Fruit fly (Drosophila melanogaster) whole organism, embryonic: ENCODE measurements around the gene tex.

Source experiments
- B-H1 ChIP-seq: fragments of 200-800 bp; sonication (Bioruptor generic); IDR thresholded peaks from 3 replicates; pipeline ENCODE4 v1.3.6; 2022; ENCODE audit warnings: missing biosample characterization, missing genetic modification characterization
- CG10366 ChIP-seq: fragments of 200-800 bp; sonication (Bioruptor generic); IDR thresholded peaks from 2 replicates; pipeline ENCODE4 v1.3.6; 2022; ENCODE audit warnings: missing biosample characterization, missing genetic modification characterization
- CG10462 ChIP-seq: fragments of 200-800 bp; sonication (Bioruptor generic); optimal IDR thresholded peaks from 2 replicates; lab custom pipeline; 2016; ENCODE audit warnings: missing biosample characterization, missing genetic modification characterization
- CG12942 ChIP-seq: fragments of 200-800 bp; sonication (Bioruptor generic); optimal IDR thresholded peaks from 3 replicates; lab custom pipeline; 2016; ENCODE audit warnings: missing biosample characterization, missing genetic modification characterization
- CG13123 ChIP-seq: fragments of 200-800 bp; sonication (Bioruptor generic); optimal IDR thresholded peaks from 2 replicates; lab custom pipeline; 2016; ENCODE audit warnings: missing biosample characterization, missing genetic modification characterization
- CG13424 ChIP-seq: fragments of 200-800 bp; sonication (Bioruptor generic); optimal IDR thresholded peaks from 2 replicates; lab custom pipeline; 2019; ENCODE audit warnings: missing biosample characterization, mild to moderate bottlenecking, missing genetic modification characterization, moderate library complexity
- CG13775 ChIP-seq: fragments of 200-800 bp; sonication (Bioruptor generic); optimal IDR thresholded peaks from 3 replicates; lab custom pipeline; 2017; ENCODE audit warnings: missing biosample characterization, mild to moderate bottlenecking, missing genetic modification characterization
- CG14050 ChIP-seq: fragments of 200-800 bp; sonication (Bioruptor generic); IDR thresholded peaks from 3 replicates; pipeline ENCODE4 v1.3.6; 2022; ENCODE audit warnings: missing biosample characterization, missing genetic modification characterization
- CG15601 ChIP-seq: fragments of 200-800 bp; sonication (Bioruptor generic); optimal IDR thresholded peaks from 3 replicates; lab custom pipeline; 2019; ENCODE audit warnings: missing biosample characterization, mild to moderate bottlenecking, missing genetic modification characterization, moderate library complexity
- CG18011 ChIP-seq: fragments of 200-800 bp; sonication (Bioruptor generic); optimal IDR thresholded peaks from 2 replicates; lab custom pipeline; 2017; ENCODE audit warnings: missing biosample characterization, missing genetic modification characterization, mild to moderate bottlenecking, moderate library complexity, missing genotype
- CG18764 ChIP-seq: fragments of 200-800 bp; sonication (Bioruptor generic); optimal IDR thresholded peaks from 3 replicates; lab custom pipeline; 2016; ENCODE audit warnings: missing biosample characterization, missing genetic modification characterization
- CG2199 ChIP-seq: fragments of 200-800 bp; sonication (Bioruptor generic); IDR thresholded peaks from 3 replicates; pipeline ENCODE4 v1.3.6; 2022; ENCODE audit warnings: missing biosample characterization, missing genetic modification characterization
- CG2889 ChIP-seq: fragments of 200-800 bp; sonication (Bioruptor generic); IDR thresholded peaks from 3 replicates; pipeline ENCODE4 v1.3.6; 2022; ENCODE audit warnings: missing biosample characterization, missing genetic modification characterization
- CG30403 ChIP-seq: fragments of 200-800 bp; sonication (Bioruptor generic); optimal IDR thresholded peaks from 3 replicates; lab custom pipeline; 2016; ENCODE audit warnings: missing biosample characterization, missing genetic modification characterization
- CG4424 ChIP-seq: fragments of 200-800 bp; sonication (Bioruptor generic); optimal IDR thresholded peaks from 3 replicates; lab custom pipeline; 2016; ENCODE audit warnings: missing biosample characterization, missing genetic modification characterization
- CG4820 ChIP-seq: fragments of 200-800 bp; sonication (Bioruptor generic); optimal IDR thresholded peaks from 3 replicates; lab custom pipeline; 2016; ENCODE audit warnings: missing biosample characterization, missing genetic modification characterization
- CG9437 ChIP-seq: fragments of 200-800 bp; sonication (Bioruptor generic); optimal IDR thresholded peaks from 2 replicates; lab custom pipeline; 2018; ENCODE audit warnings: missing biosample characterization, mild to moderate bottlenecking, missing genetic modification characterization
- CTCF ChIP-seq: fragments of 200-800 bp; sonication (Bioruptor generic); optimal IDR thresholded peaks from 2 replicates; lab custom pipeline; 2017; ENCODE audit warnings: missing biosample characterization, mild to moderate bottlenecking, missing genetic modification characterization, moderate library complexity
- D ChIP-seq, 2 experiments: fragments of 200-800 bp in 1 of 2; fragments of >200 bp in 1 of 2; sonication (Bioruptor generic) in 1 of 2; optimal IDR thresholded peaks; 2 replicates in 1 of 2; 3 replicates in 1 of 2; lab custom pipeline; 2017; ENCODE audit warnings: mild to moderate bottlenecking in 1 of 2, missing biosample characterization in 1 of 2, missing genetic modification characterization in 1 of 2, missing genetic modification reagents in 1 of 2
- HLH4C ChIP-seq: fragments of 200-800 bp; sonication (Bioruptor generic); IDR thresholded peaks from 3 replicates; pipeline ENCODE4 v1.3.6; 2022; ENCODE audit warnings: missing biosample characterization, missing genetic modification characterization; ENCODE audit not compliant: partially characterized antibody
- MESR4 ChIP-seq: fragments of 200-800 bp; sonication (Bioruptor generic); optimal IDR thresholded peaks from 2 replicates; lab custom pipeline; 2018; ENCODE audit warnings: missing biosample characterization, mild to moderate bottlenecking, missing genetic modification characterization, moderate library complexity
- Nf-YA ChIP-seq: fragments of 200-800 bp; sonication (Bioruptor generic); IDR thresholded peaks from 2 replicates; pipeline ENCODE4 v1.3.6; 2022; ENCODE audit warnings: missing biosample characterization, missing genetic modification characterization
- Oli ChIP-seq: fragments of 200-800 bp; sonication (Bioruptor generic); optimal IDR thresholded peaks from 2 replicates; lab custom pipeline; 2018; ENCODE audit warnings: missing biosample characterization, mild to moderate bottlenecking, missing genetic modification characterization, moderate library complexity
- Poxn ChIP-seq: fragments of 200-800 bp; sonication (Bioruptor generic); IDR thresholded peaks from 2 replicates; pipeline ENCODE4 v1.3.6; 2022; ENCODE audit warnings: missing biosample characterization, missing genetic modification characterization
- Ptx1 ChIP-seq: fragments of 200-800 bp; sonication (Bioruptor generic); IDR thresholded peaks from 2 replicates; pipeline ENCODE4 v1.3.6; 2022; ENCODE audit warnings: missing biosample characterization, missing genetic modification characterization
- Tbp ChIP-seq: fragments of >200 bp; optimal IDR thresholded peaks from 2 replicates; lab custom pipeline; 2018; ENCODE audit warnings: missing biosample characterization, missing genetic modification characterization
- Xbp1 ChIP-seq: fragments of 200-800 bp; sonication (Bioruptor generic); optimal IDR thresholded peaks from 3 replicates; lab custom pipeline; 2016; ENCODE audit warnings: missing biosample characterization, mild to moderate bottlenecking, missing genetic modification characterization
- Xrp1 ChIP-seq: fragments of 200-800 bp; sonication (Bioruptor generic); IDR thresholded peaks from 2 replicates; pipeline ENCODE4 v1.3.6; 2022; ENCODE audit warnings: missing biosample characterization, missing genetic modification characterization
- br ChIP-seq: fragments of >200 bp; optimal IDR thresholded peaks from 2 replicates; lab custom pipeline; 2017
- cad ChIP-seq: fragments of >200 bp; optimal IDR thresholded peaks from 2 replicates; lab custom pipeline; 2017; ENCODE audit warnings: missing biosample characterization, missing genetic modification characterization
- chif ChIP-seq, 2 experiments: fragments of 200-800 bp; sonication (Bioruptor generic); optimal IDR thresholded peaks; 3 replicates each; lab custom pipeline; 2016; ENCODE audit warnings: missing biosample characterization in 2 of 2, missing genetic modification characterization in 2 of 2
- da ChIP-seq: fragments of 200-800 bp; sonication (Bioruptor generic); optimal IDR thresholded peaks from 2 replicates; lab custom pipeline; 2016; ENCODE audit warnings: missing biosample characterization, missing genetic modification characterization
- dysf ChIP-seq: fragments of 200-800 bp; sonication (Bioruptor generic); IDR thresholded peaks from 3 replicates; pipeline ENCODE4 v1.3.6; 2022; ENCODE audit warnings: missing biosample characterization, missing genetic modification characterization
- gcm2 ChIP-seq: fragments of 200-800 bp; sonication (Bioruptor generic); optimal IDR thresholded peaks from 2 replicates; lab custom pipeline; 2016; ENCODE audit warnings: missing biosample characterization, missing genetic modification characterization
- hb ChIP-seq: fragments of 200-800 bp; sonication (Bioruptor generic); IDR thresholded peaks from 3 replicates; pipeline ENCODE4 v1.3.6; 2022; ENCODE audit warnings: missing biosample characterization, missing genetic modification characterization; ENCODE audit not compliant: partially characterized antibody
- lab ChIP-seq: fragments of 200-800 bp; sonication (Bioruptor generic); optimal IDR thresholded peaks from 3 replicates; lab custom pipeline; 2017; ENCODE audit warnings: missing biosample characterization, missing genetic modification characterization, mild to moderate bottlenecking, moderate library complexity, missing genetic modification reagents
- nmo ChIP-seq: fragments of 200-800 bp; sonication (Bioruptor generic); optimal IDR thresholded peaks from 2 replicates; lab custom pipeline; 2018; ENCODE audit warnings: missing biosample characterization, mild to moderate bottlenecking, missing genetic modification characterization, moderate library complexity
- peb ChIP-seq: fragments of 200-800 bp; sonication (Bioruptor generic); IDR thresholded peaks from 2 replicates; pipeline ENCODE4 v1.3.6; 2022; ENCODE audit warnings: missing biosample characterization, missing genetic modification characterization
- pfk ChIP-seq: fragments of 200-800 bp; sonication (Bioruptor generic); optimal IDR thresholded peaks from 2 replicates; lab custom pipeline; 2018; ENCODE audit warnings: missing biosample characterization, mild to moderate bottlenecking, missing genetic modification characterization, moderate library complexity
- prd ChIP-seq, 3 experiments: fragments of >200 bp in 2 of 3; fragments of 200-800 bp in 1 of 3; sonication (Bioruptor generic) in 1 of 3; optimal IDR thresholded peaks in 2 of 3; IDR thresholded peaks in 1 of 3; 2 replicates in 2 of 3; 3 replicates in 1 of 3; pipeline versions ENCODE4 v1.3.6 to Lab custom; 2017 to 2022; ENCODE audit warnings: missing biosample characterization in 1 of 3, missing genetic modification characterization in 1 of 3
- pum ChIP-seq: fragments of 200-800 bp; sonication (Bioruptor generic); optimal IDR thresholded peaks from 2 replicates; lab custom pipeline; 2016; ENCODE audit warnings: missing biosample characterization, missing genetic modification characterization
- sim ChIP-seq: fragments of 200-800 bp; sonication (Bioruptor generic); IDR thresholded peaks from 2 replicates; pipeline ENCODE4 v1.3.6; 2022; ENCODE audit warnings: missing biosample characterization, missing genetic modification characterization
- sisA ChIP-seq: fragments of 200-800 bp; sonication (Bioruptor generic); IDR thresholded peaks from 2 replicates; pipeline ENCODE4 v1.3.6; 2022; ENCODE audit warnings: missing biosample characterization, missing genetic modification characterization
- slou ChIP-seq: fragments of 200-800 bp; sonication (Bioruptor generic); optimal IDR thresholded peaks from 3 replicates; lab custom pipeline; 2016; ENCODE audit warnings: missing biosample characterization, missing genetic modification characterization
- sna ChIP-seq: fragments of 200-800 bp; sonication (Bioruptor generic); IDR thresholded peaks from 2 replicates; pipeline ENCODE4 v1.3.6; 2022; ENCODE audit warnings: missing biosample characterization, missing genetic modification characterization; ENCODE audit not compliant: partially characterized antibody
- tna ChIP-seq: fragments of 200-800 bp; sonication (Bioruptor generic); IDR thresholded peaks from 2 replicates; pipeline ENCODE4 v1.3.6; 2022; ENCODE audit warnings: missing biosample characterization, missing genetic modification characterization; ENCODE audit not compliant: partially characterized antibody
- twi ChIP-seq: fragments of 200-800 bp; optimal IDR thresholded peaks from 2 replicates; lab custom pipeline; 2019; ENCODE audit warnings: missing biosample characterization, mild to moderate bottlenecking, missing genetic modification characterization, moderate library complexity
- vvl ChIP-seq: fragments of 200-800 bp; sonication (Bioruptor generic); IDR thresholded peaks from 2 replicates; pipeline ENCODE4 v1.3.6; 2022; ENCODE audit warnings: missing biosample characterization, missing genetic modification characterization
- zfh2 ChIP-seq: fragments of 200-800 bp; sonication (Bioruptor generic); optimal IDR thresholded peaks from 2 replicates; lab custom pipeline; 2016; ENCODE audit warnings: missing biosample characterization, missing genetic modification characterization

The tex gene

DNA sequence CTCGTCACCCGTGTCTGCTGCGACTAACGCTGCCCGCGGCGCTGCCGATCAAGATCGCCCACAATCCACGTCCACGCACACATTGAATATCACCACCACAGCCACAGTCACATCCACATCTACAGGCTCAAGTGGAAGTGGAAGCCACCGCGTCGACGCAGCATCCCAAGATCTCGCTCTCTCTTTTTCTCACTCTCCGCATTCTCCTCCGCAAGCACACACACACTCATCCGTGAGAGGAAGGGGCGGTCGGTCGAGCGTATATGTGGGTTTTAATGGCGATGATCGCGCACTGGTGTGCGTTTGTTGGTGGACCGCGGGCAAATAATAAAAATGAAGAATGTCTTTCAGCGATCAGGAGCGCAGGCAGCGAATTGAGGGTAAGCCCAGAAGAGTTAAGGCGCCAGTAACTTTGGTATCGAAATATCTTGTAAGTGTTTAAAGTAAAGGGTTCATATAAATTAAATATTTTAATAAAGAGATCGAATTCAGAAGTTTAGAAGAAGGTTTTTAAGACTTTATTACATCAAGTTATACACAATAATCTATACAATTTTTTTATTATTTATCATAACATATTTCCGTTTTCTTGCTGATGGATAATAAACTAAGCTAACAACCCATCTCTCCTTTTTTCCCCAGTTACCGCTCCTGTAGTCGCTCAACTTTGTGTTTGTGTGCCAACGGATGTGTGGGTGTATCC, 25.5 kb upstream of the tex start, which contains the start of gene Poxm (continued):
- TF ChIP-seq CG30403 (GFP tag; lab: Kevin White, UChicago) (peak; percentile 95), CG18764 (peak; percentile 73), prd (optimal IDR thresholded peaks at IDR 0.05; lab: Kevin White, UChicago) (no peak), prd (GFP tag; IDR thresholded peaks at IDR 0.05; lab: Robert Waterston, UW) (peak; percentile 96), cad (GFP tag; lab: Kevin White, UChicago) (no peak), MESR4 (no peak), CG13775 (peak; percentile 87), CG14050 (peak; percentile 69), CTCF (GFP tag; lab: Kevin White, UChicago) (peak; percentile 1), chif (GFP tag; optimal IDR thresholded peaks at IDR 0.05; lab: Kevin White, UChicago) (peak; percentile 37 to 75), gcm2 (GFP tag; lab: Kevin White, UChicago) (peak; percentile 61), Xbp1 (GFP tag; lab: Kevin White, UChicago) (peak; percentile 92), CG9437 (peak; percentile 86), Ptx1 (GFP tag; lab: Robert Waterston, UW) (peak; percentile 94), CG15601 (peak; percentile 89), peb (GFP tag; lab: Robert Waterston, UW) (peak; percentile 73), hb (GFP tag; lab: Robert Waterston, UW) (no peak), zfh2 (GFP tag; lab: Kevin White, UChicago) (peak; percentile 43), HLH4C (no peak), pfk (GFP tag; lab: Kevin White, UChicago) (no peak), da (GFP tag; lab: Kevin White, UChicago) (no peak), CG10366 (peak; percentile 79), B-H1 (GFP tag; lab: Robert Waterston, UW) (peak; percentile 81; the same call in 2 of the 3 replicates), CG13424 (peak; percentile 94), slou (GFP tag; lab: Kevin White, UChicago) (peak; percentile 61), nmo (GFP tag; lab: Kevin White, UChicago) (peak; percentile 98), CG12942 (GFP tag; lab: Kevin White, UChicago) (peak; percentile 77), vvl (GFP tag; lab: Robert Waterston, UW) (peak; percentile 89), D (optimal IDR thresholded peaks at IDR 0.05; lab: Kevin White, UChicago) (no peak), D (GFP tag; optimal IDR thresholded peaks at IDR 0.05; lab: Kevin White, UChicago) (peak; percentile 96), sisA (GFP tag; lab: Robert Waterston, UW) (peak; percentile 93), dysf (peak; percentile 94), CG10462 (GFP tag; lab: Kevin White, UChicago) (peak; percentile 84), Oli (tag; lab: Kevin White, UChicago) (peak; percentile 95), br (lab: Kevin White, UChicago) (no peak), lab (GFP tag; lab: Kevin White, UChicago) (peak; percentile 77), CG4424 (GFP tag; lab: Kevin White, UChicago) (peak; percentile 95), CG4820 (GFP tag; lab: Kevin White, UChicago) (peak; percentile 94), pum (GFP tag; lab: Kevin White, UChicago) (peak; percentile 74), CG18011 (GFP tag; lab: Kevin White, UChicago) (no peak), sim (GFP tag; lab: Robert Waterston, UW) (peak; percentile 58; the same call in 1 of the 2 replicates), Xrp1 (GFP tag; lab: Robert Waterston, UW) (peak; percentile 91), CG2889 (GFP tag; lab: Robert Waterston, UW) (0 out of 3 replicates have a peak, but pooled peaks have one; percentile 51), Poxn (GFP tag; lab: Robert Waterston, UW) (no peak), CG2199 (GFP tag; lab: Robert Waterston, UW) (0 out of 3 replicates have a peak, but pooled peaks have one; percentile 10), tna (GFP tag; lab: Robert Waterston, UW) (no peak), Tbp (GFP tag; lab: Kevin White, UChicago) (no peak), Nf-YA (peak; percentile 21; the same call in 1 of the 2 replicates), sna (GFP tag; lab: Robert Waterston, UW) (no peak), twi (tag; lab: Kevin White, UChicago) (peak; percentile 90), CG13123 (peak; percentile 74)
